Worm (Caenorhabditis elegans) whole organism, early embryonic: ENCODE data around the gene C43G2.3.
A peak's percentile ranks its signal among the peaks of the same experiment; 100 is the strongest.

Experiments used
- B0310.2 ChIP-seq: sonication (generic microtip); optimal IDR thresholded peaks from 2 replicates; lab custom pipeline; 2016; ENCODE audit warnings: mild to moderate bottlenecking, missing genetic modification characterization, missing compliant biosample characterization
- F13C5.2 ChIP-seq: sonication (generic microtip); optimal IDR thresholded peaks from 2 replicates; lab custom pipeline; 2017; ENCODE audit warnings: mild to moderate bottlenecking, missing genetic modification characterization, inconsistent platforms, missing compliant biosample characterization
- aly-1 ChIP-seq: sonication (generic microtip); optimal IDR thresholded peaks from 2 replicates; lab custom pipeline; 2016; ENCODE audit warnings: missing genetic modification characterization, missing compliant biosample characterization
- ama-1 ChIP-seq: fragments of 150-350 bp; optimal IDR thresholded peaks from 2 replicates; lab custom pipeline; 2014
- ceh-13 ChIP-seq: fragments of 200-800 bp; sonication (Bioruptor generic); optimal IDR thresholded peaks from 2 replicates; lab custom pipeline; 2018; ENCODE audit warnings: mild to moderate bottlenecking, missing genetic modification characterization, missing compliant biosample characterization
- ceh-36 ChIP-seq: sonication (generic microtip); optimal IDR thresholded peaks from 2 replicates; lab custom pipeline; 2016; ENCODE audit warnings: missing genetic modification characterization, inconsistent platforms, missing compliant biosample characterization
- ets-7 ChIP-seq: sonication (generic microtip); optimal IDR thresholded peaks from 2 replicates; lab custom pipeline; 2016; ENCODE audit warnings: missing genotype, missing genetic modification characterization, missing compliant biosample characterization
- flt-1 ChIP-seq: fragments of 200-800 bp; sonication (Bioruptor generic); IDR thresholded peaks from 2 replicates; pipeline ENCODE4 v1.3.6; 2022; ENCODE audit warnings: missing genetic modification characterization, missing compliant biosample characterization
- hmbx-1 ChIP-seq: sonication (generic microtip); optimal IDR thresholded peaks from 2 replicates; lab custom pipeline; 2016; ENCODE audit warnings: mild to moderate bottlenecking, missing genetic modification characterization, missing compliant biosample characterization
- hmg-4 ChIP-seq: fragments of 200-800 bp; sonication (Bioruptor generic); optimal IDR thresholded peaks from 2 replicates; lab custom pipeline; 2018; ENCODE audit warnings: mild to moderate bottlenecking, missing genetic modification characterization, missing compliant biosample characterization
- hnd-1 ChIP-seq: sonication (generic microtip); optimal IDR thresholded peaks from 2 replicates; lab custom pipeline; 2016; ENCODE audit warnings: missing genetic modification characterization, missing compliant biosample characterization
- pes-1 ChIP-seq: fragments of 200-800 bp; sonication (Bioruptor generic); IDR thresholded peaks from 2 replicates; pipeline ENCODE4 v1.3.6; 2022; ENCODE audit warnings: missing genetic modification reagents, missing genetic modification characterization, missing compliant biosample characterization
- scrt-1 ChIP-seq: fragments of 200-800 bp; sonication (Bioruptor generic); IDR thresholded peaks from 2 replicates; pipeline ENCODE4 v1.3.6; 2022; ENCODE audit warnings: missing genetic modification characterization, missing compliant biosample characterization
- sea-1 ChIP-seq: fragments of 200-800 bp; sonication (Bioruptor generic); conservative IDR thresholded peaks from 2 replicates; pipeline ENCODE4 v1.3.6; 2022; ENCODE audit warnings: missing genetic modification characterization, missing compliant biosample characterization
- tbx-11 ChIP-seq: fragments of 200-800 bp; sonication (Bioruptor generic); IDR thresholded peaks from 2 replicates; pipeline ENCODE4 v1.3.6; 2022; ENCODE audit warnings: missing genetic modification characterization, missing compliant biosample characterization
- tbx-37 ChIP-seq: fragments of 200-800 bp; sonication (Bioruptor generic); conservative IDR thresholded peaks from 2 replicates; pipeline ENCODE4 v1.3.6; 2022; ENCODE audit warnings: missing genetic modification reagents, missing genetic modification characterization, missing compliant biosample characterization
- tra-4 ChIP-seq: sonication (generic microtip); optimal IDR thresholded peaks from 2 replicates; lab custom pipeline; 2017; ENCODE audit warnings: missing genetic modification characterization, missing compliant biosample characterization

The C43G2.3 gene

DNA sequence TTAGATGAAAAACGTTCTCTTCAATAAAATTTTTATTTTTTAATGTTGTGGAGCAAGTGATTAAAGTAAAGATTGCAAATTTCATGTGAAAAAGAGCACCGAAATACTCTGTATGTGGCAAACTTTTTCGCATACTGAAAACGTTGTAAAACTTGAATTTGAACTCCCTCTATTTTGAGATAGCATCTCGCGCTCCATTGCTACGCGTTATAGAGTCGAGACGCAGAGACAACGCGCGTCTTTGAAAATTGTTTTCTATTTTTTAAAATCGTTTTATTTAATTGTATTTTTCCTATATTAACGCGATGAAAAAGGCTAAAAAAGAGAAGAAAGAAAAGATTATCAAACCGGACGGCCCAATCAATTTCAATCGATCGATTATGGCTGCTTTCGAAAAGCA is 29.4 kb upstream of the C43G2.3 start, which contains the start of gene fan-1:
TSS of gene fan-1 (plus strand) at position 78 of the 400 bp plus-strand sequence.
- TF ChIP-seq tbx-37 (GFP tag; lab: Robert Waterston, UW), result no peak
- TF ChIP-seq ets-7 (tag; lab: Kevin White, UChicago), result no peak
- no peak for TF ChIP-seq pes-1 (GFP tag; lab: Robert Waterston, UW)
- no peak for TF ChIP-seq ceh-36
- TF ChIP-seq flt-1 (GFP tag; lab: Robert Waterston, UW), result no peak
- no peak for TF ChIP-seq tra-4
- TF ChIP-seq F13C5.2 (tag; lab: Kevin White, UChicago), result no peak
- TF ChIP-seq hmbx-1 (tag; lab: Kevin White, UChicago), result no peak
- no peak for TF ChIP-seq scrt-1 (GFP tag; lab: Robert Waterston, UW)
- TF ChIP-seq hnd-1 (tag; lab: Kevin White, UChicago), result no peak
- TF ChIP-seq hmg-4, result no peak
- TF ChIP-seq ama-1 (lab: Kevin White, UChicago), result no peak
- TF ChIP-seq B0310.2 (tag; lab: Kevin White, UChicago), result no peak
- TF ChIP-seq aly-1 (tag; lab: Kevin White, UChicago), result no peak
- no peak for TF ChIP-seq sea-1 (GFP tag; lab: Robert Waterston, UW)
- TF ChIP-seq ceh-13 (GFP tag; lab: Kevin White, UChicago), result no peak

DNA sequence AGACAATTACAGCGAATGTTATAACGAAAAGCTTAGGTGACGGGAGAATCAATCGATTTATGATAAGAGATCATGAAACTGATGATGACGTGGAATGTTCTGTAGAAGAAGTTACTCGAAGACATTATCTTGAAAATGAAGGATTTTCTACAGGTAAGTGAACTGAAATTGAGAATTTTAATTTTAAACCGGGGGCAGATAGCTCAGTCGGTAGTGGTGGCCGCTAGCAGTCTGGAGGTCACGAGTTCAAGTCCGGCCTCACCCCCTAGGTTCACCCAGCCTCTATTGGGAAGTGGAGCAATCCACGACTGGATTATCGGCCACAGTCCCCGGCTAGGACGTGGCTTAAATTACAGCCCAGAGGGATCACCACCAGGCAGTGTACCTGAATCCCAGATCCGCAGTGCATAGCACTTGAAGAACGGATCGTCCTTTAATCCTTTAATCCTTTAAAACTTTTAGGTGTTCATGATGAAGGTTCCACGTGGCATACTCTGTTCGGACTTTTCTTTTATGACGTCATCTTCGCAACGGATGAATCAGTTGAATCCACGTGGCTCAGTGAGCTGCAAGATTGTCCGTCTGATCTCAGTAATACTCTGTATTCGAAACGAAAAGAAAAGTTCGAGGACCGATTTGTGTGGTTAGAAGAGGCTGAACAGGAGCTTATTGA is 26.5 kb upstream of the C43G2.3 start:
- TF ChIP-seq ceh-36, result peak; percentile 19

DNA sequence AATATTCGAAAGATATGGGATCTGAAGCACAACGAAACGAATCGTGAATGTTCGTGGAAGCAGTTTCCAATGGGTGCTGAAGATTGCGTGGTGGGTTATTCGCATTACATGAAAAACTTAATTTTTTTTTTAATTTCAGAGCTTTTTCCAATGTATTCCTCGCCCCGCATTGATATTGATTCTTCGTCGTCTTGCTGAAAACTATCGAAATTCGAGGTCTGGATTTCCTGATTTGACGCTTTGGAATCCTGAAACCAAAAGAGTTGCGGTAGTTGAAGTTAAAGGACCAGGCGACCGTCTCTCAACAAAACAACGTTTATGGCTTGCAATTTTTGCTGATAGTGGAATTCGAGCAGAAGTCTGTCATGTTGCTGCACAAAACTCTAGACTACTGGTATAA is 26.0 kb upstream of the C43G2.3 start:
- TF ChIP-seq sea-1 (GFP tag; lab: Robert Waterston, UW), result no peak
- TF ChIP-seq tbx-37 (GFP tag; lab: Robert Waterston, UW), result no peak
- no peak for TF ChIP-seq pes-1 (GFP tag; lab: Robert Waterston, UW)
- TF ChIP-seq flt-1 (GFP tag; lab: Robert Waterston, UW), result no peak

DNA sequence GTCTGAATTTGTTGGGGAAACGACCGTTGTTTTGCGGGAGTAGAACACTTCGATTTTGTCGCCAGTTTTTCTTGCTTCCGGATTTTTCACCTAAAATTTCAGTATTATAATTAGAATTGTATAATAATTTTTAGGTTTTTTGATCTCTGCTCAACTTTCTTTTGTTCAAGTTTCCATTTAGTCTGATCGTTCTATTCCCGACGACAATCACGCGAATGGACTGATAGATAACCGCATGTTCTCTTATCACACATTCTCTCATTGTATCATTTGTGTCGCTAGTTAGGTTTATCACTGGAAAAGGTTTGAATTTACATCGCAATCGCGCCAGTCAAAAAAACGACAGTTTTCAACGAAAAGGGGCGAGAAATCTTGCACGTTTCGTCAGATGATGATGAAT is 23.1 kb upstream of the C43G2.3 start:
- no peak for TF ChIP-seq ceh-36
- TF ChIP-seq tbx-11 (GFP tag; lab: Robert Waterston, UW), result no peak
- no peak for TF ChIP-seq B0310.2 (tag; lab: Kevin White, UChicago)
- TF ChIP-seq sea-1 (GFP tag; lab: Robert Waterston, UW), result no peak
- TF ChIP-seq tbx-37 (GFP tag; lab: Robert Waterston, UW), result no peak
- no peak for TF ChIP-seq tra-4
- no peak for TF ChIP-seq ama-1 (lab: Kevin White, UChicago)

DNA sequence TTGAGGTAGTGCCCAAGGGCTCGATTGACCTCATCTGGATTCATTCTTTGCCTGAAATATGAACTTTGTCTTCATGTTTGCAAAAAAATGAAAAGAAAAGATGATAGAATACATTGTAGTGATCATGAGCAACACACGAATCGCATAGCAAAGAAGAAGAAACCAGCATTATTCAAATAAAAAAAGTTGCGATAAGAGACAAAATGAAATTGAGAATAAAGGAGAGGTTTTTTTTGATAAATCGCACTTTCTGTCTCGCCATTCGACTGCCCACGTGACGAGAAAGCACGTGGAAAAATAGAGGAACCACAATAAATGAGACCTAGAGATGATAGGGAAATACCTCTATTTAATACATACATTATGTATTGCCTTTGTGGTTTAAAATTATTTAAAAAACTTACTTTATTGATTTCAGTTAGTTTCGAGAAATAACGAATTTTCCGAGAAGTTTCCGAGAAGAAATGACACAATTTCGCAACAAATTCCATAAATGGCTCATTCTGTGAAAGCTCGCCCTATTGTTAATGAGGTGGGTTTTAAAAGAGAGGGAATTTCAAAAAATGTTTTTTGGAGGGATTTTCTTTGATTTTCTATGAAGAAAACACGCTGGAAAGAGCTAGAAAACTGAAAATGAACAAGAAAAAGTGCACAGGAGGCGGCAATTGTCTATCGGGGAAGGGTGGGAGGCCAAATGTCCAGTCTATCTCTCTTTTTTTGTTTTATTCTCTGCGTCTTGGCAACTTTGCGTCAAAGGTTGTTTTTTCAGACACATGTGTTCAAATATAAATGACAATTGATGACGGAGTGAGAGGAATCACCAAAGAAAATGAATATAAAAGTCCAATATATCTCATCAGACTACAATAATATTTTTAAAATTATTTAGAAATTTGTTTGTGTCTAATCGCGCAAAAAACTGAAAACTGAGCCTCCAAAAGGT is 22.4 kb upstream of the C43G2.3 start, which contains the start of gene paqr-1:
TSS of gene paqr-1 (minus strand) at position 51 of the 943 bp plus-strand sequence.
- TF ChIP-seq pes-1 (GFP tag; lab: Robert Waterston, UW) (no peak), B0310.2 (tag; lab: Kevin White, UChicago) (no peak), tra-4 (no peak), hnd-1 (tag; lab: Kevin White, UChicago) (no peak), tbx-11 (GFP tag; lab: Robert Waterston, UW) (no peak), F13C5.2 (tag; lab: Kevin White, UChicago) (no peak), ceh-36 (no peak), flt-1 (GFP tag; lab: Robert Waterston, UW) (no peak), ceh-13 (GFP tag; lab: Kevin White, UChicago) (no peak), aly-1 (tag; lab: Kevin White, UChicago) (no peak), scrt-1 (GFP tag; lab: Robert Waterston, UW) (no peak)

DNA sequence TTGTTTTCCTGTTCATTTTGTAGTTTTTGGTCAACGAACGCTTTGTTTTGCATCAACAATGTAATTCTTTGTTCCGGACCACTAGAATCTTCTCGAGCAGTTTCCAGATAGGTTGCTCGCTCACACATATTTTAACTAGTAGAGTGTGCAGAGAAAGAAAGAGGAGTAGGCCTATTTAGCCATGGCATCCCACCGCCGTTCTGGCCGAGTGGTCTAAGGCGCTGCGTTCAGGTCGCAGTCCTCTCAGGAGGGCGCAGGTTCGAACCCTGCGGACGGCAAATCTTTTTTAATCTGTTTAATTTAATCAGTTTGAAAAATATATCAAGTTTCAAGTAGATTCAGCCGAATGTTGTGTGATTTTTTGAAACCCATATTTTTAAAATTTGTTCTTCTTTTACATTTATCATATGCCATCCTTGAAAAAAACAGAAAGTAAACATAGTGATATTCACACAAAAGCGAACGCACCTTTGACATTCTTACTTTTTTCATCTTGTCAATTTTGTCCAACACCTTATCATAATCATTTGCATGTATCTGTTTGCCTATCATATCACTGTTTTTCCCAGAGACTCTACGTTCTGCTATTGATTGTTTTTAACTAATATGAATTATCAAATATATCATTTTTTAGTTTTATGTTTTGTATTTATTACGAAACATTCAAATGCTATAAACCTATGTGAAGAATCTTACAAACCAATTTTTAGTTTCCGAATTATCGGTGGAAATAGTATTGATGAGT is 21.2 kb upstream of the C43G2.3 start, which contains the start of gene try-3:
TSS of gene try-3 (plus strand) at position 532 of the 745 bp plus-strand sequence.
- TF ChIP-seq ceh-36 (peak; percentile 83), pes-1 (GFP tag; lab: Robert Waterston, UW) (peak; percentile 88), F13C5.2 (tag; lab: Kevin White, UChicago) (peak; percentile 57), flt-1 (GFP tag; lab: Robert Waterston, UW) (peak; percentile 86), ama-1 (lab: Kevin White, UChicago) (no peak), B0310.2 (tag; lab: Kevin White, UChicago) (peak; percentile 34), tbx-37 (GFP tag; lab: Robert Waterston, UW) (peak; percentile 75), ceh-13 (GFP tag; lab: Kevin White, UChicago) (peak; percentile 67), scrt-1 (GFP tag; lab: Robert Waterston, UW) (peak; percentile 80), hmg-4 (no peak), aly-1 (tag; lab: Kevin White, UChicago) (peak; percentile 71), hnd-1 (tag; lab: Kevin White, UChicago) (peak; percentile 46), sea-1 (GFP tag; lab: Robert Waterston, UW) (peak; percentile 87), tra-4 (peak; percentile 49), ets-7 (tag; lab: Kevin White, UChicago) (peak; percentile 66), hmbx-1 (tag; lab: Kevin White, UChicago) (no peak), tbx-11 (GFP tag; lab: Robert Waterston, UW) (peak; percentile 81)
